Fruit fly (Drosophila melanogaster): ENCODE results near the gene Idgf1.

DNA sequence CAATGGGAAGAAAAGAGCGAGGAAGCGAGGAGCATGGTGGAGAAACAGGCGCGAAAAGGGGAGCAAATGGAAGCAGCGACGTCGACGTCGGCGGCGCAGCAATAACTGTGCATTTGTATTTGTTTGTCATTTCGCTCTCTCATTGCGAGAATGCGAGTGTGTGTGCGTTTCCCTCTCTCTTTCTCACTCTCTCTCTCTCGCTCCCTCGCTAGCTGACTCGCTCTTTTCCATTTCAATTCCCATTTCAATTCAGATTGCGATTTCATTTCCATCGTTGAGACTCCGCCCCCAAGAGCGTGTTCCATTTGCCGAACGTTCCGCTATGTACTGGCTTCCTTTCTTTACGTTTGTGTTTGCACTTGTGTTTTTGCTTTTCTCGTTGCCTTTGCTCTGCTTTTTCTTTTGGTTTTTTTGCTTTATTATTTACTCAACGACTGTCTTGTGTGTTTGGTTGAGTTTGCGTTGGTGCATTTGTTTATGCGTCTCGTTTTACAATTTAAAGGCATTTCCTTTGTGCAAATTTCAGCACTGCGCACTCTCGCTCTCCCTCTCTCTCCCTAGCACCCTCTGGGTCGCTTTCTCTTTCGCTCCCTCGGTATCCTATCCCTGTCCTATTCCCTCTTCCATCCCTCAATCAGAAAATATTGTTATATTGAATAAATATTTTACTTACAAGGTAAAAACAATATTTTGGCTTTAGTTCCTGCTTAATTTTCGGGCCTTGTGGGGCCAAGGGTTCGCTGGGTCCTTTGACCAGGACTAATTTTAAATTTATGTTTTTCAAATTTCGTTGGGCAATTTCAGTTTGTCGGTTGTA is 22.2 kb upstream of the Idgf1 start:
- no peak for TF ChIP-seq Clk (GFP tag; optimal IDR thresholded peaks at IDR 0.05)
- no peak for TF ChIP-seq CG5204 (GFP tag; optimal IDR thresholded peaks at IDR 0.05)
- TF ChIP-seq kay (GFP tag; ENCODE audit: borderline replicate concordance) = peak; percentile 1
- no peak for TF ChIP-seq CG12768 (GFP tag; optimal IDR thresholded peaks at IDR 0.05)
- peak; percentile 42 for TF ChIP-seq pad (GFP tag; optimal IDR thresholded peaks at IDR 0.05)
- TF ChIP-seq CG14711 (tag; optimal IDR thresholded peaks at IDR 0.05) = no peak
- TF ChIP-seq CG33017 (tag; optimal IDR thresholded peaks at IDR 0.05) = no peak
- no peak for TF ChIP-seq CG7101 (tag; optimal IDR thresholded peaks at IDR 0.05)
- no peak for TF ChIP-seq bab1 (GFP tag; optimal IDR thresholded peaks at IDR 0.05)
- TF ChIP-seq toe (GFP tag; optimal IDR thresholded peaks at IDR 0.05) = no peak
- no peak for TF ChIP-seq CG1620 (GFP tag; optimal IDR thresholded peaks at IDR 0.05)
